Fruit fly (Drosophila melanogaster) whole organism, pupa: ENCODE data around the gene mtTFB2.

Source experiments
- CG12605 ChIP-seq: fragments of 200-800 bp; sonication (Bioruptor generic); IDR thresholded peaks from 2 replicates; pipeline ENCODE4 v1.3.6; 2022; ENCODE audit warnings: missing biosample characterization, missing genetic modification characterization
- CG14655 ChIP-seq: fragments of 200-800 bp; sonication (Bioruptor generic); optimal IDR thresholded peaks from 3 replicates; lab custom pipeline; 2017; ENCODE audit warnings: mild to moderate bottlenecking, missing biosample characterization, missing genetic modification reagents, missing genetic modification characterization
- CG17806 ChIP-seq: fragments of 200-800 bp; sonication (Bioruptor generic); optimal IDR thresholded peaks from 2 replicates; lab custom pipeline; 2018; ENCODE audit warnings: missing biosample characterization, mild to moderate bottlenecking, missing genetic modification characterization, moderate library complexity
- CG4496 ChIP-seq: fragments of 200-800 bp; sonication (Bioruptor generic); IDR thresholded peaks from 3 replicates; pipeline ENCODE4 v1.3.6; 2022; ENCODE audit warnings: missing biosample characterization, missing genetic modification characterization
- CG8159 ChIP-seq: fragments of 200-800 bp; sonication (Bioruptor generic); optimal IDR thresholded peaks from 3 replicates; lab custom pipeline; 2018; ENCODE audit warnings: missing biosample characterization, mild to moderate bottlenecking, missing genetic modification characterization, moderate library complexity
- CG9948 ChIP-seq: fragments of 200-800 bp; sonication (Bioruptor generic); optimal IDR thresholded peaks from 2 replicates; lab custom pipeline; 2018; ENCODE audit warnings: missing biosample characterization, mild to moderate bottlenecking, missing genetic modification characterization, moderate library complexity
- EcR ChIP-seq: fragments of 200-800 bp; sonication (Bioruptor generic); optimal IDR thresholded peaks from 3 replicates; lab custom pipeline; 2019; ENCODE audit warnings: missing biosample characterization, missing genetic modification characterization, mild to moderate bottlenecking, moderate library complexity, missing genetic modification reagents
- Pif1A ChIP-seq: fragments of 200-800 bp; sonication (Bioruptor generic); optimal IDR thresholded peaks from 3 replicates; lab custom pipeline; 2016; ENCODE audit warnings: missing biosample characterization, missing genetic modification characterization
- Pif1B ChIP-seq: fragments of 200-800 bp; sonication (Bioruptor generic); optimal IDR thresholded peaks from 3 replicates; lab custom pipeline; 2016; ENCODE audit warnings: missing biosample characterization, missing genetic modification characterization
- fd96Ca ChIP-seq: fragments of 200-800 bp; sonication (Bioruptor generic); IDR thresholded peaks from 3 replicates; pipeline ENCODE4 v1.3.6; 2022; ENCODE audit warnings: missing biosample characterization, missing genetic modification characterization
- rn ChIP-seq: fragments of 200-800 bp; sonication (Bioruptor generic); IDR thresholded peaks from 2 replicates; pipeline ENCODE4 v1.3.6; 2022; ENCODE audit warnings: missing biosample characterization, missing genetic modification characterization

dm6 chr3R:10059358-10059757, 14.0 kb downstream of the mtTFB2 start:
- no peak for TF ChIP-seq CG4496
- no peak for TF ChIP-seq CG9948 (tag; lab: Kevin White, UChicago)
- TF ChIP-seq Pif1B (GFP tag; lab: Kevin White, UChicago), result no peak
- no peak for TF ChIP-seq CG8159 (tag; lab: Kevin White, UChicago)
- TF ChIP-seq fd96Ca (GFP tag; lab: Robert Waterston, UW), result no peak
- no peak for TF ChIP-seq CG14655 (GFP tag; lab: Kevin White, UChicago)
- no peak for TF ChIP-seq rn (GFP tag; lab: Robert Waterston, UW)
- no peak for TF ChIP-seq Pif1A
- TF ChIP-seq EcR (GFP tag; lab: Kevin White, UChicago), result no peak
- TF ChIP-seq CG17806 (tag; lab: Kevin White, UChicago), result no peak
- no peak for TF ChIP-seq CG12605 (GFP tag; lab: Robert Waterston, UW)
